Fruit fly (Drosophila melanogaster): ENCODE data around the gene dgt1.

dm6 chr3R:29905164-29905563 lies 47.9 kb upstream of the dgt1 start, which contains the start of gene CG15515:
- no peak for TF ChIP-seq psq (optimal IDR thresholded peaks at IDR 0.05)
- no peak for TF ChIP-seq h (optimal IDR thresholded peaks at IDR 0.05)
- TF ChIP-seq Sin3A (optimal IDR thresholded peaks at IDR 0.05), result no peak
- TF ChIP-seq insv (optimal IDR thresholded peaks at IDR 0.05), result no peak

Measured in Kc167 (cell line).